Fruit fly (Drosophila melanogaster): ENCODE results near the gene awd.

awd gene

DNA sequence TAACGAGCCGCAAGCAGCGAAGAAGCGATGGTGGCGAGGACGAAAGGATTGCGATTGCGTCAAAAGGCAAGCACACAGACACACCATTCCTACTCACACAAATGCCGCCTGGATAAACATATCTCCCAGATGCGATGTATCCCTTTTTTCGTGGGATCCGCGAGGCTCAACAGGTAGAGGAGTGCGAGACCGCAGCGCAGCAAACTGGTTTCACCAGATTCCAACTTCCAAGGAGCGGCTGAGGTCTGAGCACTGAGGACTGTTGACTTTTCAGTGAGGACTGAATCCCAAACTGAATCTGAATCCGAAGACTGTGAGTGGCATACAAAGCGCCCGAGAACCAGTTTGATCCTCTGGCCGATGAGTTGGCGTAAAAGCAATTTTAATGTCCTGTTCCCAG is 43.9 kb downstream of the awd start:
- no peak for TF ChIP-seq Jra (GFP tag; optimal IDR thresholded peaks at IDR 0.05)
- TF ChIP-seq Hnf4 (GFP tag; optimal IDR thresholded peaks at IDR 0.05) = no peak
- no peak for TF ChIP-seq usp (GFP tag; optimal IDR thresholded peaks at IDR 0.05)
- TF ChIP-seq HLH106 (tag; optimal IDR thresholded peaks at IDR 0.05) = peak; percentile 12
- TF ChIP-seq Myc (optimal IDR thresholded peaks at IDR 0.05) = no peak
- no peak for TF ChIP-seq br (GFP tag; optimal IDR thresholded peaks at IDR 0.05)
- TF ChIP-seq tai (GFP tag; optimal IDR thresholded peaks at IDR 0.05) = no peak
- no peak for TF ChIP-seq GATAd (GFP tag; optimal IDR thresholded peaks at IDR 0.05)
- TF ChIP-seq dl (GFP tag; optimal IDR thresholded peaks at IDR 0.05; ENCODE audit: insufficient read depth in 1 of 2, partially characterized antibody in 2 of 2) = no peak
- no peak for TF ChIP-seq Hr78 (GFP tag; optimal IDR thresholded peaks at IDR 0.05)
- peak; percentile 27 for TF ChIP-seq Dif (GFP tag; optimal IDR thresholded peaks at IDR 0.05; ENCODE audit: partially characterized antibody)
- TF ChIP-seq Sp1 (GFP tag; optimal IDR thresholded peaks at IDR 0.05) = peak; percentile 49
- TF ChIP-seq sv (GFP tag; optimal IDR thresholded peaks at IDR 0.05) = no peak
- no peak for TF ChIP-seq Abd-B (GFP tag; optimal IDR thresholded peaks at IDR 0.05)
- TF ChIP-seq lola (GFP tag; optimal IDR thresholded peaks at IDR 0.05) = no peak
- peak in 1 of 2 experiments; percentile 2 for TF ChIP-seq foxo (GFP tag; optimal IDR thresholded peaks at IDR 0.05)
- TF ChIP-seq N (GFP tag; optimal IDR thresholded peaks at IDR 0.05) = no peak
- no peak for TF ChIP-seq rgr (GFP tag; optimal IDR thresholded peaks at IDR 0.05)
- TF ChIP-seq Hr83 (GFP tag; optimal IDR thresholded peaks at IDR 0.05; ENCODE audit: poor library complexity, severe bottlenecking) = peak; percentile 27
- no peak for TF ChIP-seq sage (GFP tag; optimal IDR thresholded peaks at IDR 0.05)
- no peak for TF ChIP-seq woc (GFP tag; optimal IDR thresholded peaks at IDR 0.05)
- TF ChIP-seq jim (GFP tag; optimal IDR thresholded peaks at IDR 0.05) = no peak
- no peak for TF ChIP-seq ey (GFP tag; optimal IDR thresholded peaks at IDR 0.05)
- TF ChIP-seq h (GFP tag; optimal IDR thresholded peaks at IDR 0.05) = peak; percentile 14
- TF ChIP-seq Rel (GFP tag; optimal IDR thresholded peaks at IDR 0.05) = no peak
- TF ChIP-seq Rel (tag; optimal IDR thresholded peaks at IDR 0.05) = peak; percentile 39
- no peak for TF ChIP-seq OdsH (GFP tag; optimal IDR thresholded peaks at IDR 0.05)
- no peak for TF ChIP-seq CrebA (GFP tag; optimal IDR thresholded peaks at IDR 0.05; ENCODE audit: borderline replicate concordance)
- TF ChIP-seq Dfd (GFP tag; optimal IDR thresholded peaks at IDR 0.05) = no peak
- no peak for TF ChIP-seq Mio (GFP tag; optimal IDR thresholded peaks at IDR 0.05)
- TF ChIP-seq dsf (GFP tag; optimal IDR thresholded peaks at IDR 0.05; ENCODE audit: borderline replicate concordance) = no peak
- no peak for TF ChIP-seq CG32264 (GFP tag; optimal IDR thresholded peaks at IDR 0.05)
- TF ChIP-seq dmrt93B (GFP tag; optimal IDR thresholded peaks at IDR 0.05) = no peak
- TF ChIP-seq brk (GFP tag; optimal IDR thresholded peaks at IDR 0.05) = peak; percentile 30
- no peak for TF ChIP-seq pan (optimal IDR thresholded peaks at IDR 0.05)
- TF ChIP-seq psq (GFP tag; optimal IDR thresholded peaks at IDR 0.05) = peak; percentile 29
- peak; percentile 66 for TF ChIP-seq fru (GFP tag; optimal IDR thresholded peaks at IDR 0.05)
- peak; percentile 47 for TF ChIP-seq Vsx2 (GFP tag; optimal IDR thresholded peaks at IDR 0.05; ENCODE audit: partially characterized antibody)
- peak; percentile 16 for TF ChIP-seq CG9705 (GFP tag; optimal IDR thresholded peaks at IDR 0.05)

DNA sequence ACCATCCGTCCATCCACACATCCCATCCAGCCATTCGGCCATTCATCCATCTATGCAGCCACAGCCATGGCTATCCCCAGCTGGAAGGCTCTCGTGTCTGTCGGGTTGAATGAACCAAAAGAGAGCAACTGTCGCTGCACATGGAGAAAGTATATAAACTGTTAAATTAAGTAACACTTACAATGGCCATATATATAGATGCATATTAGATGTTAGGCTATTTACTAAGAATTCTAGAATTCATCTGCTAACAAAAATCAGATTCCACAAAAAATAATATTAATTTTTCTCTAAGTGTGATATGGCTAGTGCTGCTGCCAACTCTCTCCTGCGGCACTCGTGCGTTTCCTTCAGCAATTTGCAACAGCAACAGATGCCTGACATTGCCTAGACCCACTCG is 45.7 kb downstream of the awd start:
- TF ChIP-seq fru (GFP tag; optimal IDR thresholded peaks at IDR 0.05) = peak; percentile 13
- peak; percentile 5 for TF ChIP-seq rgr (GFP tag; optimal IDR thresholded peaks at IDR 0.05)
- TF ChIP-seq Hnf4 (GFP tag; optimal IDR thresholded peaks at IDR 0.05) = no peak
- peak; percentile 9 for TF ChIP-seq ey (GFP tag; optimal IDR thresholded peaks at IDR 0.05)

DNA sequence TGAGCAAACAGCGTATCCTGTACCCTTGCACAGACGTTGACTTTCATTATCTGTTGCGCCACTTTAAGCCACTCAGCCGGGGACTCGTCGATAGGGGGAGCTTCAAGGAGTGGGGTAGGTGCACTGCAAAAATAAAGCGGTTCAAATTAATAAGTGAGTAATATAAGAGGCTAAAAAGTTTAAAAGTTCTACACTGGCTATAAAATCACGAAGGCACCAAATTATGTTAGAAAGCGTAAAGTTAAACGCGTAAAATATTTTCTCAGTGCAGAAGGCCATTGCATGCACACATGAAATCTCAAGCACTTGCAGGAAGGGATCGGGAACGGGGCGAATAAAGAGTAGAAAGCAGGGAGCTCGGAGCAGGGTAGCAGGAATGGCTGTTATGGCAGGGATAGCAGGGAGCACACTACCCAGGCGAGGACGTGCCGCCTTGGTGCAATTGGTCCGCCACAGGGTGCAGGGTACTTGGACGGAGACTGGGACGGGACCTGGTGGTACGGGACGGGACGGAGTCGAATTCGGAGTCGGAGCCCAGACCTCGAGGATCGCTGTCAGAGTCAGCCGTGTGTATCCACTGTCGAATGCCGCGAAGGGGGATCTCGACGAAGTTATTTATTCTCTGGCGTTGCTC is 47.6 kb downstream of the awd start:
- TF ChIP-seq N (GFP tag; optimal IDR thresholded peaks at IDR 0.05) (no peak), lola (GFP tag; optimal IDR thresholded peaks at IDR 0.05) (no peak), h (GFP tag; optimal IDR thresholded peaks at IDR 0.05) (peak; percentile 97), Hr78 (GFP tag; optimal IDR thresholded peaks at IDR 0.05) (no peak), brk (GFP tag; optimal IDR thresholded peaks at IDR 0.05) (peak; percentile 76), dsf (GFP tag; optimal IDR thresholded peaks at IDR 0.05; ENCODE audit: borderline replicate concordance) (peak; percentile 51), sage (GFP tag; optimal IDR thresholded peaks at IDR 0.05) (peak; percentile 91), Sp1 (GFP tag; optimal IDR thresholded peaks at IDR 0.05) (peak; percentile 96), HLH106 (tag; optimal IDR thresholded peaks at IDR 0.05) (peak; percentile 96), CG9705 (GFP tag; optimal IDR thresholded peaks at IDR 0.05) (peak; percentile 93), Dfd (GFP tag; optimal IDR thresholded peaks at IDR 0.05) (no peak), foxo (GFP tag; optimal IDR thresholded peaks at IDR 0.05) (peak; percentile 82 to 96), CG32264 (GFP tag; optimal IDR thresholded peaks at IDR 0.05) (peak; percentile 90), Abd-B (GFP tag; optimal IDR thresholded peaks at IDR 0.05) (no peak), GATAd (GFP tag; optimal IDR thresholded peaks at IDR 0.05) (peak; percentile 66), br (GFP tag; optimal IDR thresholded peaks at IDR 0.05) (peak; percentile 95), Hr83 (GFP tag; optimal IDR thresholded peaks at IDR 0.05; ENCODE audit: poor library complexity, severe bottlenecking) (peak; percentile 34), Dif (GFP tag; optimal IDR thresholded peaks at IDR 0.05; ENCODE audit: partially characterized antibody) (peak; percentile 45), OdsH (GFP tag; optimal IDR thresholded peaks at IDR 0.05) (peak; percentile 96), usp (GFP tag; optimal IDR thresholded peaks at IDR 0.05) (no peak), Myc (optimal IDR thresholded peaks at IDR 0.05) (no peak), dmrt93B (GFP tag; optimal IDR thresholded peaks at IDR 0.05) (peak; percentile 91), psq (GFP tag; optimal IDR thresholded peaks at IDR 0.05) (peak; percentile 92), woc (GFP tag; optimal IDR thresholded peaks at IDR 0.05) (peak; percentile 99), dl (GFP tag; optimal IDR thresholded peaks at IDR 0.05; ENCODE audit: insufficient read depth in 1 of 2, partially characterized antibody in 2 of 2) (no peak), pan (optimal IDR thresholded peaks at IDR 0.05) (no peak), ey (GFP tag; optimal IDR thresholded peaks at IDR 0.05) (peak; percentile 96), rgr (GFP tag; optimal IDR thresholded peaks at IDR 0.05) (peak; percentile 95), Mio (GFP tag; optimal IDR thresholded peaks at IDR 0.05) (peak; percentile 62), fru (GFP tag; optimal IDR thresholded peaks at IDR 0.05) (peak; percentile 98), CrebA (GFP tag; optimal IDR thresholded peaks at IDR 0.05; ENCODE audit: borderline replicate concordance) (peak; percentile 87), sv (GFP tag; optimal IDR thresholded peaks at IDR 0.05) (no peak), Rel (GFP tag; optimal IDR thresholded peaks at IDR 0.05) (peak; percentile 75), Rel (tag; optimal IDR thresholded peaks at IDR 0.05) (peak; percentile 79), Jra (GFP tag; optimal IDR thresholded peaks at IDR 0.05) (peak; percentile 89), Hnf4 (GFP tag; optimal IDR thresholded peaks at IDR 0.05) (peak; percentile 95), Vsx2 (GFP tag; optimal IDR thresholded peaks at IDR 0.05; ENCODE audit: partially characterized antibody) (no peak)

Data from whole organism, wandering third instar larva.